Worm (Caenorhabditis elegans) whole organism, L1 larva: ENCODE measurements around the gene mdf-2.

ENCODE experiments used
- C34B4.2 ChIP-seq: sonication (generic microtip); optimal IDR thresholded peaks from 2 replicates; lab custom pipeline; 2017; ENCODE audit warnings: mild to moderate bottlenecking, missing genetic modification characterization, missing compliant biosample characterization
- alr-1 ChIP-seq: fragments of 200-800 bp; sonication (Bioruptor generic); optimal IDR thresholded peaks from 2 replicates; lab custom pipeline; 2018; ENCODE audit warnings: borderline replicate concordance, mild to moderate bottlenecking, missing genetic modification characterization, missing compliant biosample characterization
- blmp-1 ChIP-seq: fragments of 150-350 bp; optimal IDR thresholded peaks from 2 replicates; lab custom pipeline; 2014; ENCODE audit warnings: missing biosample characterization, missing genetic modification characterization
- ceh-63 ChIP-seq: fragments of 200-800 bp; sonication (Bioruptor generic); optimal IDR thresholded peaks from 2 replicates; lab custom pipeline; 2018; ENCODE audit warnings: mild to moderate bottlenecking, missing genetic modification characterization, missing compliant biosample characterization
- dpl-1 ChIP-seq, 3 experiments: fragments of 150-350 bp in 2 of 3; sonication (generic microtip) in 1 of 3; optimal IDR thresholded peaks; 2 replicates each; lab custom pipeline; 2014 to 2017; ENCODE audit warnings: missing biosample characterization in 3 of 3, missing genetic modification characterization in 3 of 3, missing genetic modification reagents in 3 of 3
- dsc-1 ChIP-seq: sonication (generic microtip); optimal IDR thresholded peaks from 2 replicates; lab custom pipeline; 2016; ENCODE audit warnings: mild to moderate bottlenecking, missing genetic modification characterization, missing compliant biosample characterization
- efl-1 ChIP-seq, 4 experiments: fragments of 150-350 bp; optimal IDR thresholded peaks in 3 of 4; peaks in 1 of 4; 1 replicate in 1 of 4; 2 replicates in 3 of 4; lab custom pipeline; 2014; ENCODE audit warnings: missing biosample characterization in 2 of 4, missing genetic modification characterization in 2 of 4, missing genetic modification reagents in 2 of 4
- efl-3 ChIP-seq: fragments of 200-800 bp; sonication (Bioruptor generic); optimal IDR thresholded peaks from 2 replicates; lab custom pipeline; 2018; ENCODE audit warnings: mild to moderate bottlenecking, missing genetic modification characterization, missing compliant biosample characterization
- egl-27 ChIP-seq, 2 experiments: fragments of 150-350 bp in 1 of 2; sonication (generic microtip); optimal IDR thresholded peaks; 3 replicates each; lab custom pipeline; 2017 to 2018; ENCODE audit warnings: missing biosample characterization in 2 of 2, missing genetic modification characterization in 2 of 2, missing genetic modification reagents in 2 of 2
- elt-2 ChIP-seq: sonication (generic microtip); optimal IDR thresholded peaks from 2 replicates; lab custom pipeline; 2016; ENCODE audit warnings: missing genetic modification characterization, mild to moderate bottlenecking, inconsistent platforms, missing compliant biosample characterization, missing genetic modification reagents
- hlh-17 ChIP-seq: fragments of 200-800 bp; sonication (Bioruptor generic); optimal IDR thresholded peaks from 2 replicates; lab custom pipeline; 2018; ENCODE audit warnings: missing genetic modification characterization, mild to moderate bottlenecking, missing compliant biosample characterization, moderate library complexity, borderline replicate concordance
- hlh-4 ChIP-seq: sonication (generic microtip); optimal IDR thresholded peaks from 2 replicates; lab custom pipeline; 2016; ENCODE audit warnings: mild to moderate bottlenecking, missing genetic modification characterization, missing compliant biosample characterization
- lin-14 ChIP-seq: fragments of 200-800 bp; sonication (Bioruptor generic); optimal IDR thresholded peaks from 2 replicates; lab custom pipeline; 2018; ENCODE audit warnings: mild to moderate bottlenecking, missing genetic modification characterization, moderate library complexity, missing compliant biosample characterization
- lin-15B ChIP-seq: fragments of 150-350 bp; sonication (generic microtip); optimal IDR thresholded peaks from 3 replicates; lab custom pipeline; 2014; ENCODE audit warnings: missing biosample characterization, missing genetic modification characterization
- lin-35 ChIP-seq, 2 experiments: fragments of 150-350 bp; optimal IDR thresholded peaks; 2 replicates each; lab custom pipeline; 2014; ENCODE audit warnings: missing biosample characterization in 2 of 2, missing genetic modification characterization in 2 of 2, missing genetic modification reagents in 2 of 2
- lin-39 ChIP-seq: fragments of 150-350 bp; optimal IDR thresholded peaks from 2 replicates; lab custom pipeline; 2014; ENCODE audit warnings: missing biosample characterization, missing genetic modification reagents, missing genetic modification characterization
- lsy-2 ChIP-seq, 2 experiments: fragments of 150-350 bp; optimal IDR thresholded peaks; 2 replicates each; lab custom pipeline; 2014; ENCODE audit warnings: missing biosample characterization in 2 of 2, missing genetic modification characterization in 2 of 2
- mef-2 ChIP-seq: fragments of 150-350 bp; optimal IDR thresholded peaks from 2 replicates; lab custom pipeline; 2014; ENCODE audit warnings: missing biosample characterization, missing genetic modification characterization
- mep-1 ChIP-seq: fragments of 150-350 bp; optimal IDR thresholded peaks from 2 replicates; lab custom pipeline; 2014; ENCODE audit warnings: missing biosample characterization, missing genetic modification characterization
- nhr-237 ChIP-seq: fragments of 150-350 bp; optimal IDR thresholded peaks from 2 replicates; lab custom pipeline; 2014; ENCODE audit warnings: missing biosample characterization, missing genetic modification characterization
- nhr-76 ChIP-seq: sonication (generic microtip); optimal IDR thresholded peaks from 2 replicates; lab custom pipeline; 2017; ENCODE audit warnings: missing biosample characterization, missing genetic modification characterization
- rnt-1 ChIP-seq: sonication (generic microtip); optimal IDR thresholded peaks from 2 replicates; lab custom pipeline; 2016; ENCODE audit warnings: mild to moderate bottlenecking, missing genetic modification characterization, moderate library complexity, missing compliant biosample characterization
- skn-1 ChIP-seq: fragments of 150-350 bp; optimal IDR thresholded peaks from 2 replicates; lab custom pipeline; 2014; ENCODE audit warnings: missing biosample characterization, missing genetic modification characterization
- sox-4 ChIP-seq: sonication (generic microtip); optimal IDR thresholded peaks from 2 replicates; lab custom pipeline; 2016; ENCODE audit warnings: missing genetic modification characterization, missing compliant biosample characterization
- sptf-1 ChIP-seq: fragments of 150-350 bp; optimal IDR thresholded peaks from 2 replicates; lab custom pipeline; 2014; ENCODE audit warnings: missing biosample characterization, missing genetic modification characterization
- ztf-4 ChIP-seq: fragments of 150-350 bp; optimal IDR thresholded peaks from 2 replicates; lab custom pipeline; 2014; ENCODE audit warnings: missing biosample characterization, missing genetic modification characterization

The mdf-2 gene

DNA sequence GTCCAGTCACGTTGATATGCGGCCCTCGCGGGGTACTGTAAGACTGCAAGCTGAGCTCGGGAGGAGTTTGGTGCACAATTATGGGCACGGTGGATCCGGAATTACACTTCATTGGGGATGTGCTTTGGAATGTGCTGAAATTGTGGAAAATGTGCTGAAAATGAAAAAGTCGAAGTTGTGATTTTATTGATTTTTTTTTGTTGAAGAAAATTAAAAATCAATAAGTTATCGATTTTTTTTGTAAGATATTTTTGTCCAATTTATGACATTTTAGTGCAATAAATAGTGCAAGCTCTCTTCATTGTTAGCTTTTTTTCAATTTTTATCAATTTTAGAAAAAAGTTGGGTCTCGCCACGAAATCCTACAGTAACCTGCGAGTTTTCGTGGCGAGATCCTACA lies 24.1 kb downstream of the mdf-2 start:
- TF ChIP-seq mef-2 (tag; lab: Kevin White, UChicago) (no peak), lin-39 (no peak), C34B4.2 (tag; lab: Kevin White, UChicago) (no peak), efl-3 (GFP tag; lab: Kevin White, UChicago) (no peak), rnt-1 (tag; lab: Kevin White, UChicago) (no peak), nhr-237 (tag; lab: Kevin White, UChicago) (no peak)
- TF ChIP-seq, all 84 proteins: peak for 0

DNA sequence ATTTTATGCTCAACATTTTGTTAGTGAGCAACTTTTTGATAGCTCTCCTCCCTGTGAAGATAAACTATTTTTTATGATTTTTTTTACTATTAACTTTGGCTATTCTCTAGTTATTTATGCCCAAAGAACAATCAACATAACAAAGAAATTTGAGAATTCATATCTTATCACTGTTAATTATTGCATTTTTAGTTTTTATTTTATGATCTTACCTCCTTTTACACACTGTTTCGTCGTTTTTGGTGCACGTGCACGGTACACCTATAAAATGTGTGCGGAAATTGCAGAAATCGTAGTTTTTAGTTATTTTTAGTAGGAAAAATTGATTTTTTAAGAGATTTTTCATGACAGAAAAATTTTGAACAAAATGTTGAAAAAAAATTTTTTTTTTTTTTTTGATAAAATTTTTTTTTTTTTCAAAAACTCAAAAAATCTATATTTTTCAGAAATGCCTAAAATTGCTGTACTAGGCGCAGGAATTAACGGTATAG lies 27.1 kb downstream of the mdf-2 start, which contains the start of gene daao-1:
daao-1 (plus strand) TSS at position 441 of the 491 bp plus-strand sequence.
- TF ChIP-seq elt-2 (tag; lab: Kevin White, UChicago) (peak; percentile 7), ceh-63 (GFP tag; lab: Kevin White, UChicago) (no peak)

DNA sequence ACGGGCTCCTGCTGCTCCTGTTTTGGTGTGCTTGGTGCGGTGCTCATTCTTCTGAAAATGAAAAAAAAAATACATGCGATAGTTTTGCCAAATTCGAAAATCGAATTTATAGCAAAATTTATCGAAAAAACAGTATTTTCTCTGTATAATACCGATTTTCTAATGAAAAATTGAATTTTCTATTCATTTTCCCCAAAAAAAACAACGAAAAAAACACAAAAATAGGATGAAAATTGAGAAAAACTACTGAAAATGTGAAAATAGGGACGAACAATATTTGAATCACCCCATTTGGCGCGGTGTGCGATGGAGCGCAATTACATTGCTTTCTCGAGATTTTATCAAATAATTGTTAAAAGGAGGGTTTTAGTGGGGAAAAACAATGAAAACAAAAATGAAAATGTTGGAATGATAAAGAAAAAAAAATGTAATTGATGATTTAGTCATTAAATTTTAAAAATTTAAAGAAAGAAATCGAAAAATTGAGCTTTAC lies 27.9 kb downstream of the mdf-2 start, which contains the start of gene Y69A2AR.28:
Y69A2AR.28 (minus strand) TSS at position 51 of the 493 bp plus-strand sequence.
- TF ChIP-seq C34B4.2 (tag; lab: Kevin White, UChicago) (no peak), lsy-2 (tag; optimal IDR thresholded peaks at IDR 0.05; lab: Kevin White, UChicago) (peak in 1 of 2 experiments; percentile 51), blmp-1 (tag; lab: Kevin White, UChicago) (no peak), lin-15B (no peak), skn-1 (peak; percentile 36), mep-1 (tag; lab: Kevin White, UChicago) (peak; percentile 23), lin-14 (GFP tag; lab: Kevin White, UChicago) (no peak), dpl-1 (GFP tag; optimal IDR thresholded peaks at IDR 0.05; lab: Kevin White, UChicago) (peak; percentile 55 to 84 (median 74)), ceh-63 (GFP tag; lab: Kevin White, UChicago) (no peak), sox-4 (tag; lab: Kevin White, UChicago) (no peak), hlh-17 (GFP tag; lab: Kevin White, UChicago) (no peak), sptf-1 (tag; lab: Kevin White, UChicago) (no peak), efl-1 (optimal IDR thresholded peaks at IDR 0.05; lab: Kevin White, UChicago) (peak; percentile 70), efl-1 (GFP tag; optimal IDR thresholded peaks at IDR 0.05 in 1 of 2; lab: Kevin White, UChicago) (peak; percentile 83 to 97), dsc-1 (tag; lab: Kevin White, UChicago) (no peak), lin-35 (GFP tag; optimal IDR thresholded peaks at IDR 0.05; lab: Kevin White, UChicago) (peak; percentile 60 to 82), nhr-76 (tag; lab: Kevin White, UChicago) (no peak)

DNA sequence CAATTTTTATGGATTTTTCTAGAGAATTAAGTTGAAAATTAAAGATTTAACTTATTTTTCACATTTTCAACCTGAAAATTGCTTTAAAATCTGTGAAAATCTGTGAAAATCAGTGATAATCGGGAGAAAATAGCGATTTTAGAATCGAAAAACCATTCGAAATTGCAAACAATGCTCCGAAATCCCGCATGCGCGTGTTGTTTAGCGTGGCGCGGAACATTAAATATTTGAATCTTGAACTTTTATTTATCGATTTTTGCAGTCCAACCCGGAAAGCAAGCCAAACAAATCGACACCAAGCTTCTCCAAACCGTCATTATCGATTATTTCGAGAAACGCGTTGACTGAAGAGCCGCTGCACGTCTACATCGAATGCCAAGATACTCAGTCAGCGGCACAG lies 30.0 kb downstream of the mdf-2 start:
- TF ChIP-seq egl-27 (tag; optimal IDR thresholded peaks at IDR 0.05; lab: Kevin White, UChicago), result no peak
- peak in 1 of 3 experiments; percentile 2 for TF ChIP-seq dpl-1 (GFP tag; optimal IDR thresholded peaks at IDR 0.05; lab: Kevin White, UChicago)
- TF ChIP-seq efl-1 (optimal IDR thresholded peaks at IDR 0.05; lab: Kevin White, UChicago), result peak in 1 of 2 experiments; percentile 55
- TF ChIP-seq efl-1 (GFP tag; optimal IDR thresholded peaks at IDR 0.05 in 1 of 2; lab: Kevin White, UChicago), result no peak

DNA sequence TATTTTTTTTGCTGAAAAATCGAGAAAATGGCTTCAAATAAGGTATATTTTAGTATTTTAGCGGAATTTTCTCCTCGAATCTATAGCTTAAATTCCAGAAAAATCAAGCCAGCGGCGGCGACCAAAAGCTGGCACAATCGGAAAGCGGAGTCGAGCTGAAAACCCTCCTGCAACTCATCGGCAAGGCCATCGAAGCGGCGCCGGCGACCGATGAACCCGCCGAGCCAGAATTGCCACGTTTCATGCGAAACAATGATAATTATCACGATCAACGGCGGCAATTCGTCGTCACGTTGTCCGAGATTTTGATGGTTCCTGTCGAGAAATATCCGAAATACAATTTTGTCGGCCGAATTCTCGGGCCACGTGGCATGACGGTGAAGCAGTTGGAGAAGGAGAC lies 30.5 kb downstream of the mdf-2 start, which contains the start of gene Y69A2AR.32:
Y69A2AR.32 (plus strand) TSS at position 28 of the 400 bp plus-strand sequence.
- TF ChIP-seq nhr-237 (tag; lab: Kevin White, UChicago), result no peak
- no peak for TF ChIP-seq hlh-4 (tag; lab: Kevin White, UChicago)

DNA sequence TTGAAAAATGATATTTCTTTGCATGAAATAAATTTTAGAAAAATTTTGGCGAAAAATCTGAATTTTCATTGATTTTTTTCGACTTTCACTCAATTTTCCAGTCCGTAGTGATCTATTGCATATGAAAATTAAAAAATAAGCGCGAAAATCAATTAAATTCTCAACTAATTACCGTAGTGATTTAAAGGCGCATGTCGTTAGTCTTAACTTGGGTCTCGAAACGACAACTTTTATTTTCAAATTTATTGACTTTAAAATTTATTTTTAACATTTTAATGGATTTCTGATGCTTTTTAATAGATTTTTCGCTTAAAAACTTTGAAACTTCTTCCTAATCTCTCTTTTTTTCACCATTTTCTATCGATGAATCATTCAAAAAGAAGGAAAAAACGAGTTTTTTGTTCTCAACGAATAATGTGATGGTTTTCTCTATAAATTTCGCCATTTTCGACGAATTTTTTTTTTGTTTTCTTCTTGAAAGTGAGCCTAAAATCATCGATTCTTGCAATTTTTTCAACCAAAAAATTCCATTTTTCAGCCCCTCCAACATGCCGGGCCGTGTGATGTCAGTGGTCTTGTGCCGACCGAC lies 33.3 kb downstream of the mdf-2 start, which contains the start of gene vamp-7:
vamp-7 (plus strand) TSS at position 539 of the 589 bp plus-strand sequence.
- no peak for TF ChIP-seq lin-14 (GFP tag; lab: Kevin White, UChicago)
- no peak for TF ChIP-seq elt-2 (tag; lab: Kevin White, UChicago)
- TF ChIP-seq dsc-1 (tag; lab: Kevin White, UChicago), result no peak
- no peak for TF ChIP-seq alr-1
- TF ChIP-seq ztf-4 (tag; lab: Kevin White, UChicago), result peak; percentile 49
- TF ChIP-seq efl-1 (optimal IDR thresholded peaks at IDR 0.05; lab: Kevin White, UChicago), result peak in 1 of 2 experiments; percentile 3
- TF ChIP-seq efl-1 (GFP tag; optimal IDR thresholded peaks at IDR 0.05 in 1 of 2; lab: Kevin White, UChicago), result no peak
- peak in 1 of 2 experiments; percentile 4 for TF ChIP-seq lsy-2 (tag; optimal IDR thresholded peaks at IDR 0.05; lab: Kevin White, UChicago)
